Fruit fly (Drosophila melanogaster): ENCODE data around the gene Ype.

Gene Ype

DNA sequence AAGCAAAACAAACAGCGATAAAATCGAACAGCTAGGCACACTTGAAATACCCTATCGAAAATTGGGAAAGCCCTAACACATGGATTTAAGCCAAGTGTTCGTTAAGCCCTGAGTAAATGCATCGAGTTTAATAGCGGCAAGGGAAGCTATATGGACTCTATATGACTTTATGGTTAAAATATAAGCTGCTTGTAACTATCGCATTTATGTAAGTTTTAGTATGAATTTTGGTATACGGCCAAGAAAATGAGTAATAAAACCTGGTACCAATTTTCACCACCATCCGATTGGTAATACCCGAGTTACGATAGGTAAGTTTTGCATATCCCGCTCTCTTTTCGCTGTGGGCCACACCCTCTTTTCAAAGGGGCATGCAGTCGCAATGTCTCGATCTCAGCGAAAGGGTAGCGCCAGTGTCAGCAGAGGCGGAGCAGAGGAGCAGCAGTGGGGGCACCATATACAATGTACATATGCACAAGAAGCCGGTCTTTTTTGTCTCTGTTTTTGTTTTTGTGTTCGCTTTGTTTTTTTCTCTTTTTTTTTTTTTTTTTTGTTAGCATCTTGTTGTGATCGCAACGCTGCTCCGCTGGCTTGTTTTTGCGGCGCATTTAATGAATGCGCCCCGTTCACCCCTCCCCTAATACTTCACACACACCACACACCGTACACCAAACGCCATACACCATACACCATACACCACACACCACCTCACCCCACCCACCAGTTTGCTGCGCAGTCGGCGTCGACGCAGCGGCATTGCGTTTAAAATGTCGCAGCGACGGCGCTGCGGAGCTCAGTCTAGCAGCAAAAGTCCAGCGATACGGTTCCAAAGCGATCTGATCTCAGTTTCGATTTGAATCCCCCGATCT is 17.0 kb upstream of the Ype start, which contains the start of gene GstT4 (continued):
- 0 out of 3 replicates have a peak, but pooled peaks have one; percentile 20 for TF ChIP-seq zen2 (GFP tag; IDR thresholded peaks at IDR 0.05; ENCODE audit: partially characterized antibody)
- TF ChIP-seq Gug (GFP tag; IDR thresholded peaks at IDR 0.05): peak; percentile 55; the same call in 2 of the 4 replicates
- TF ChIP-seq croc (GFP tag; conservative IDR thresholded peaks at IDR 0.05): 0 out of 3 replicates have a peak, but pooled peaks have one; percentile 12
- TF ChIP-seq bowl (GFP tag; IDR thresholded peaks at IDR 0.05): no peak
- TF ChIP-seq Rfx (GFP tag; IDR thresholded peaks at IDR 0.05): peak; percentile 70
- TF ChIP-seq Xrp1 (GFP tag; IDR thresholded peaks at IDR 0.05): peak; percentile 60
- no peak for TF ChIP-seq hkb (optimal IDR thresholded peaks at IDR 0.05)
- peak; percentile 73 for TF ChIP-seq hkb (GFP tag; IDR thresholded peaks at IDR 0.05)
- TF ChIP-seq eyg (GFP tag; optimal IDR thresholded peaks at IDR 0.05): peak; percentile 4
- no peak for TF ChIP-seq Fer1 (GFP tag; optimal IDR thresholded peaks at IDR 0.05)
- TF ChIP-seq Spps (tag; optimal IDR thresholded peaks at IDR 0.05): no peak
- TF ChIP-seq CG14014 (GFP tag; IDR thresholded peaks at IDR 0.05): 0 out of 2 replicates have a peak, but pooled peaks have one; percentile 20
- peak; percentile 19 for TF ChIP-seq cg (GFP tag; optimal IDR thresholded peaks at IDR 0.05)
- TF ChIP-seq cas (GFP tag; IDR thresholded peaks at IDR 0.05): no peak
- TF ChIP-seq Xbp1 (GFP tag; optimal IDR thresholded peaks at IDR 0.05): peak; percentile 49
- peak; percentile 33 for TF ChIP-seq CG4424 (GFP tag; optimal IDR thresholded peaks at IDR 0.05)
- TF ChIP-seq MBD-R2 (GFP tag; IDR thresholded peaks at IDR 0.05): peak; percentile 40; the same call in 1 of the 2 replicates
- TF ChIP-seq CG17359 (tag; optimal IDR thresholded peaks at IDR 0.05): peak; percentile 21
- TF ChIP-seq esg (GFP tag; conservative IDR thresholded peaks at IDR 0.05): peak; percentile 17; the same call in 1 of the 2 replicates
- TF ChIP-seq mam (GFP tag; optimal IDR thresholded peaks at IDR 0.05): peak; percentile 69
- peak; percentile 81 for TF ChIP-seq lbe (GFP tag; optimal IDR thresholded peaks at IDR 0.05)
- TF ChIP-seq danr (GFP tag; IDR thresholded peaks at IDR 0.05): no peak; the same call in 1 of the 2 replicates
- no peak for TF ChIP-seq CG8359 (GFP tag; optimal IDR thresholded peaks at IDR 0.05; ENCODE audit: borderline replicate concordance)
- TF ChIP-seq sens (GFP tag): peak; percentile 87
- peak; percentile 11 for TF ChIP-seq CG30020 (tag; optimal IDR thresholded peaks at IDR 0.05)
- no peak for TF ChIP-seq CG1024 (GFP tag; IDR thresholded peaks at IDR 0.05)
- TF ChIP-seq BEAF-32 (GFP tag; optimal IDR thresholded peaks at IDR 0.05): no peak
- peak; percentile 55 for TF ChIP-seq CG18619 (GFP tag; optimal IDR thresholded peaks at IDR 0.05)
- no peak for TF ChIP-seq cato (GFP tag; optimal IDR thresholded peaks at IDR 0.05; ENCODE audit: borderline replicate concordance)
- TF ChIP-seq CG11695 (GFP tag; IDR thresholded peaks at IDR 0.05): 0 out of 3 replicates have a peak, but pooled peaks have one; percentile 28
- peak; percentile 45; the same call in 1 of the 2 replicates for TF ChIP-seq ro (GFP tag; IDR thresholded peaks at IDR 0.05)
- TF ChIP-seq CG18262 (tag; optimal IDR thresholded peaks at IDR 0.05): peak; percentile 76
- peak; percentile 46; the same call in 1 of the 2 replicates for TF ChIP-seq stc (GFP tag; IDR thresholded peaks at IDR 0.05)
- TF ChIP-seq Drgx (GFP tag; IDR thresholded peaks at IDR 0.05): peak; percentile 98
- no peak for TF ChIP-seq Lhr (GFP tag; optimal IDR thresholded peaks at IDR 0.05)
- TF ChIP-seq Hmx (GFP tag; optimal IDR thresholded peaks at IDR 0.05): peak; percentile 5
- TF ChIP-seq H15 (GFP tag; IDR thresholded peaks at IDR 0.05): peak; percentile 44; the same call in 1 of the 3 replicates
- no peak for TF ChIP-seq NFAT (GFP tag; IDR thresholded peaks at IDR 0.05)
- no peak for TF ChIP-seq CG2116 (GFP tag; optimal IDR thresholded peaks at IDR 0.05)
- peak; percentile 44; the same call in 1 of the 2 replicates for TF ChIP-seq sob (GFP tag; IDR thresholded peaks at IDR 0.05)
- TF ChIP-seq CG32767 (GFP tag; IDR thresholded peaks at IDR 0.05): no peak
- 0 out of 2 replicates have a peak, but pooled peaks have one; percentile 6 for TF ChIP-seq amos (GFP tag; IDR thresholded peaks at IDR 0.05; ENCODE audit: partially characterized antibody)
- TF ChIP-seq bigmax (GFP tag; optimal IDR thresholded peaks at IDR 0.05): no peak
- TF ChIP-seq CG7987 (GFP tag; optimal IDR thresholded peaks at IDR 0.05): no peak
- peak; percentile 72 for TF ChIP-seq CG9437 (GFP tag; optimal IDR thresholded peaks at IDR 0.05)
- no peak for TF ChIP-seq Fer3 (tag; optimal IDR thresholded peaks at IDR 0.05)
- no peak for TF ChIP-seq CG2129 (GFP tag; IDR thresholded peaks at IDR 0.05; ENCODE audit: partially characterized antibody)
- TF ChIP-seq CG6654 (GFP tag; optimal IDR thresholded peaks at IDR 0.05): no peak
- TF ChIP-seq vvl (GFP tag; IDR thresholded peaks at IDR 0.05): peak; percentile 77
